Worm (Caenorhabditis elegans) whole organism, L2 larva: Measurements from ENCODE around the gene coa-1.

Source experiments
- C34F6.9 ChIP-seq: fragments of 150-350 bp; optimal IDR thresholded peaks from 2 replicates; lab custom pipeline; 2014; ENCODE audit warnings: missing biosample characterization, missing genetic modification characterization
- F13H6.1 ChIP-seq: sonication (generic microtip); optimal IDR thresholded peaks from 2 replicates; lab custom pipeline; 2016; ENCODE audit warnings: missing genetic modification characterization, missing compliant biosample characterization
- R02D3.7 ChIP-seq: fragments of 150-350 bp; optimal IDR thresholded peaks from 2 replicates; lab custom pipeline; 2014; ENCODE audit warnings: missing biosample characterization, missing genetic modification characterization
- Y55F3AM.14 ChIP-seq: fragments of 200-800 bp; sonication (Bioruptor generic); optimal IDR thresholded peaks from 2 replicates; lab custom pipeline; 2018; ENCODE audit warnings: mild to moderate bottlenecking, missing genetic modification characterization, missing compliant biosample characterization
- alr-1 ChIP-seq: fragments of 150-350 bp; optimal IDR thresholded peaks from 2 replicates; lab custom pipeline; 2014; ENCODE audit warnings: missing biosample characterization, missing genetic modification characterization
- aly-2 ChIP-seq: fragments of 150-350 bp; optimal IDR thresholded peaks from 2 replicates; lab custom pipeline; 2014; ENCODE audit warnings: missing biosample characterization, missing genetic modification characterization
- blmp-1 ChIP-seq: sonication (generic microtip); optimal IDR thresholded peaks from 2 replicates; lab custom pipeline; 2017; ENCODE audit warnings: missing genetic modification characterization, mild to moderate bottlenecking, missing compliant biosample characterization, antibody characterized with exemption, moderate library complexity; ENCODE audit not compliant: insufficient read depth
- crh-2 ChIP-seq: sonication (generic microtip); optimal IDR thresholded peaks from 2 replicates; lab custom pipeline; 2017; ENCODE audit warnings: missing biosample characterization, missing genetic modification characterization
- dmd-4 ChIP-seq: sonication (generic microtip); optimal IDR thresholded peaks from 2 replicates; lab custom pipeline; 2017; ENCODE audit warnings: missing biosample characterization, missing genetic modification characterization
- egl-27 ChIP-seq: sonication (generic microtip); optimal IDR thresholded peaks from 3 replicates; lab custom pipeline; 2017; ENCODE audit warnings: missing biosample characterization, missing genetic modification reagents, missing genetic modification characterization
- elt-1 ChIP-seq: fragments of 150-350 bp; optimal IDR thresholded peaks from 2 replicates; lab custom pipeline; 2014; ENCODE audit warnings: missing biosample characterization, missing genetic modification characterization
- elt-3 ChIP-seq: sonication (generic microtip); optimal IDR thresholded peaks from 2 replicates; lab custom pipeline; 2017; ENCODE audit warnings: missing biosample characterization, missing genetic modification characterization
- fos-1 ChIP-seq: fragments of 150-350 bp; optimal IDR thresholded peaks from 2 replicates; lab custom pipeline; 2014; ENCODE audit warnings: missing biosample characterization, missing genetic modification characterization
- lin-39 ChIP-seq: fragments of 150-350 bp; optimal IDR thresholded peaks from 2 replicates; lab custom pipeline; 2014; ENCODE audit warnings: missing biosample characterization, missing genetic modification reagents, missing genetic modification characterization
- lsy-2 ChIP-seq, 2 experiments: fragments of 150-350 bp in 1 of 2; sonication (generic microtip) in 1 of 2; optimal IDR thresholded peaks; 2 replicates each; lab custom pipeline; 2014 to 2017; ENCODE audit warnings: missing biosample characterization in 2 of 2, missing genetic modification characterization in 2 of 2
- mbf-1 ChIP-seq: sonication (generic microtip); optimal IDR thresholded peaks from 2 replicates; lab custom pipeline; 2017; ENCODE audit warnings: missing biosample characterization, missing genetic modification characterization
- mdl-1 ChIP-seq, 2 experiments: fragments of 150-350 bp in 1 of 2; sonication (generic microtip) in 1 of 2; optimal IDR thresholded peaks; 2 replicates each; lab custom pipeline; 2017; ENCODE audit warnings: missing biosample characterization in 2 of 2, missing genetic modification characterization in 2 of 2
- nhr-11 ChIP-seq: fragments of 150-350 bp; optimal IDR thresholded peaks from 2 replicates; lab custom pipeline; 2014; ENCODE audit warnings: missing biosample characterization, missing genetic modification characterization
- nhr-12 ChIP-seq: fragments of 150-350 bp; optimal IDR thresholded peaks from 2 replicates; lab custom pipeline; 2014; ENCODE audit warnings: missing biosample characterization, missing genetic modification characterization
- nhr-23 ChIP-seq: fragments of 150-350 bp; optimal IDR thresholded peaks from 2 replicates; lab custom pipeline; 2014; ENCODE audit warnings: missing biosample characterization, missing genetic modification reagents, missing genetic modification characterization
- nhr-237 ChIP-seq: fragments of 150-350 bp; optimal IDR thresholded peaks from 2 replicates; lab custom pipeline; 2014; ENCODE audit warnings: missing biosample characterization, missing genetic modification characterization
- nhr-25 ChIP-seq: fragments of 150-350 bp; sonication (generic microtip); optimal IDR thresholded peaks from 3 replicates; lab custom pipeline; 2014; ENCODE audit warnings: missing biosample characterization, missing genetic modification characterization
- nhr-6 ChIP-seq: fragments of 150-350 bp; optimal IDR thresholded peaks from 2 replicates; lab custom pipeline; 2014; ENCODE audit warnings: missing biosample characterization, missing genetic modification characterization
- nhr-77 ChIP-seq: fragments of 150-350 bp; optimal IDR thresholded peaks from 2 replicates; lab custom pipeline; 2014; ENCODE audit warnings: missing biosample characterization, missing genetic modification characterization
- peb-1 ChIP-seq: fragments of 150-350 bp; optimal IDR thresholded peaks from 2 replicates; lab custom pipeline; 2014; ENCODE audit warnings: missing biosample characterization, missing genetic modification characterization
- sem-4 ChIP-seq: fragments of 150-350 bp; optimal IDR thresholded peaks from 2 replicates; lab custom pipeline; 2014; ENCODE audit warnings: missing biosample characterization, missing genetic modification reagents, missing genetic modification characterization
- sma-3 ChIP-seq: sonication (generic microtip); optimal IDR thresholded peaks from 2 replicates; lab custom pipeline; 2016; ENCODE audit warnings: missing genetic modification reagents, missing genetic modification characterization, missing compliant biosample characterization
- unc-39 ChIP-seq: fragments of 150-350 bp; optimal IDR thresholded peaks from 2 replicates; lab custom pipeline; 2014; ENCODE audit warnings: missing biosample characterization, missing genetic modification characterization
- unc-55 ChIP-seq: fragments of 150-350 bp; sonication (generic microtip); optimal IDR thresholded peaks from 3 replicates; lab custom pipeline; 2014; ENCODE audit warnings: missing biosample characterization, missing genetic modification reagents, missing genetic modification characterization
- unc-62 ChIP-seq: fragments of 150-350 bp; optimal IDR thresholded peaks from 2 replicates; lab custom pipeline; 2014; ENCODE audit warnings: missing biosample characterization, missing genetic modification reagents, missing genetic modification characterization
- zag-1 ChIP-seq: fragments of 150-350 bp; optimal IDR thresholded peaks from 2 replicates; lab custom pipeline; 2014; ENCODE audit warnings: missing biosample characterization, missing genetic modification characterization
- ztf-1 ChIP-seq: fragments of 200-800 bp; sonication (Bioruptor generic); conservative IDR thresholded peaks from 2 replicates; pipeline ENCODE4 v1.3.6; 2022; ENCODE audit warnings: missing genetic modification characterization, missing compliant biosample characterization
- ztf-11 ChIP-seq: sonication (generic microtip); optimal IDR thresholded peaks from 2 replicates; lab custom pipeline; 2017; ENCODE audit warnings: missing biosample characterization, missing genetic modification characterization
- ztf-4 ChIP-seq: fragments of 150-350 bp; optimal IDR thresholded peaks from 2 replicates; lab custom pipeline; 2014; ENCODE audit warnings: missing biosample characterization, missing genetic modification characterization

The coa-1 gene

ce11 chrIV:192046-192445 lies 13.1 kb upstream of the coa-1 start, which contains the start of gene Y38C1AA.12 (continued):
- peak; percentile 77 for TF ChIP-seq crh-2 (tag; lab: Kevin White, UChicago)
- TF ChIP-seq nhr-23 (tag; lab: Kevin White, UChicago): no peak
- no peak for TF ChIP-seq ztf-11 (tag; lab: Kevin White, UChicago)
- TF ChIP-seq R02D3.7 (tag; lab: Kevin White, UChicago): no peak
- TF ChIP-seq aly-2 (tag; lab: Kevin White, UChicago): no peak
- TF ChIP-seq lsy-2 (tag; optimal IDR thresholded peaks at IDR 0.05; lab: Kevin White, UChicago): peak; percentile 74 to 87
- no peak for TF ChIP-seq alr-1 (tag; lab: Kevin White, UChicago)
- no peak for TF ChIP-seq elt-1 (tag; lab: Kevin White, UChicago)
- TF ChIP-seq nhr-77 (tag; lab: Kevin White, UChicago): no peak
- peak; percentile 89 for TF ChIP-seq sma-3 (GFP tag; lab: Kevin White, UChicago)

- TF ChIP-seq sma-3 (GFP tag; lab: Kevin White, UChicago): no peak
- no peak for TF ChIP-seq nhr-6 (tag; lab: Kevin White, UChicago)
- no peak for TF ChIP-seq dmd-4 (tag; lab: Kevin White, UChicago)
- no peak for TF ChIP-seq unc-62 (GFP tag; lab: Kevin White, UChicago)
- no peak for TF ChIP-seq nhr-11 (tag; lab: Kevin White, UChicago)
- TF ChIP-seq nhr-237 (tag; lab: Kevin White, UChicago): no peak
- no peak for TF ChIP-seq nhr-25
- no peak for TF ChIP-seq ztf-4
- TF ChIP-seq unc-39 (tag; lab: Kevin White, UChicago): no peak
- TF ChIP-seq blmp-1 (tag; lab: Kevin White, UChicago): no peak
- no peak for TF ChIP-seq F13H6.1 (tag; lab: Kevin White, UChicago)
- TF ChIP-seq ztf-11 (tag; lab: Kevin White, UChicago): no peak
- TF ChIP-seq nhr-23 (tag; lab: Kevin White, UChicago): no peak
- TF ChIP-seq egl-27 (tag; lab: Kevin White, UChicago): no peak
- TF ChIP-seq mdl-1 (tag; optimal IDR thresholded peaks at IDR 0.05; lab: Kevin White, UChicago): no peak
- no peak for TF ChIP-seq unc-55
- no peak for TF ChIP-seq alr-1 (tag; lab: Kevin White, UChicago)
- TF ChIP-seq elt-1 (tag; lab: Kevin White, UChicago): no peak
- TF ChIP-seq, all 48 proteins: peak for 0
Observed at ce11 chrIV:194442-194841, 10.7 kb upstream of the coa-1 start, which contains the start of gene csn-3. TSS of gene csn-3 (plus strand) at chrIV:194742.

- no peak for TF ChIP-seq Y55F3AM.14 (GFP tag; lab: Kevin White, UChicago)
- no peak for TF ChIP-seq fos-1 (tag; lab: Kevin White, UChicago)
- TF ChIP-seq lin-39 (tag; lab: Kevin White, UChicago): no peak
- TF ChIP-seq zag-1 (tag; lab: Kevin White, UChicago): no peak
- no peak for TF ChIP-seq peb-1 (tag; lab: Kevin White, UChicago)
- no peak for TF ChIP-seq nhr-12 (tag; lab: Kevin White, UChicago)
- no peak for TF ChIP-seq C34F6.9 (tag; lab: Kevin White, UChicago)
Observed at ce11 chrIV:202921-203652, 2.0 kb upstream of the coa-1 start, which contains the start of gene gfrp-1. TSS of gene gfrp-1 (plus strand) at chrIV:203602.

- no peak for TF ChIP-seq nhr-11 (tag; lab: Kevin White, UChicago)
- no peak for TF ChIP-seq ztf-11 (tag; lab: Kevin White, UChicago)
- no peak for TF ChIP-seq unc-39 (tag; lab: Kevin White, UChicago)
- no peak for TF ChIP-seq unc-55
- no peak for TF ChIP-seq mbf-1 (tag; lab: Kevin White, UChicago)
- TF ChIP-seq peb-1 (tag; lab: Kevin White, UChicago): no peak
- TF ChIP-seq blmp-1 (tag; lab: Kevin White, UChicago): no peak
- TF ChIP-seq elt-3: no peak
- no peak for TF ChIP-seq sem-4 (tag; lab: Kevin White, UChicago)
- no peak for TF ChIP-seq lsy-2 (tag; optimal IDR thresholded peaks at IDR 0.05; lab: Kevin White, UChicago)
- TF ChIP-seq ztf-1 (GFP tag; lab: Robert Waterston, UW): no peak
- TF ChIP-seq, all 48 proteins: peak for 0
Observed at ce11 chrIV:207885-208284, 2.8 kb downstream of the coa-1 start, which contains the start of gene Y38C1AA.1. TSS of gene Y38C1AA.1 (plus strand) at chrIV:208185.
